Fruit fly (Drosophila melanogaster) whole organism, pupa: ENCODE measurements around the gene CG4768.

Experiments used
- CG12605 ChIP-seq: fragments of 200-800 bp; sonication (Bioruptor generic); IDR thresholded peaks from 2 replicates; pipeline ENCODE4 v1.3.6; 2022; ENCODE audit warnings: missing biosample characterization, missing genetic modification characterization
- CG13204 ChIP-seq: fragments of 200-800 bp; sonication (Bioruptor generic); optimal IDR thresholded peaks from 2 replicates; lab custom pipeline; 2018; ENCODE audit warnings: missing biosample characterization, mild to moderate bottlenecking, missing genetic modification characterization, moderate library complexity
- CG14655 ChIP-seq: fragments of 200-800 bp; sonication (Bioruptor generic); optimal IDR thresholded peaks from 3 replicates; lab custom pipeline; 2017; ENCODE audit warnings: mild to moderate bottlenecking, missing biosample characterization, missing genetic modification reagents, missing genetic modification characterization
- CG17806 ChIP-seq: fragments of 200-800 bp; sonication (Bioruptor generic); optimal IDR thresholded peaks from 2 replicates; lab custom pipeline; 2018; ENCODE audit warnings: missing biosample characterization, mild to moderate bottlenecking, missing genetic modification characterization, moderate library complexity
- CG8159 ChIP-seq: fragments of 200-800 bp; sonication (Bioruptor generic); optimal IDR thresholded peaks from 3 replicates; lab custom pipeline; 2018; ENCODE audit warnings: missing biosample characterization, mild to moderate bottlenecking, missing genetic modification characterization, moderate library complexity
- CG9948 ChIP-seq: fragments of 200-800 bp; sonication (Bioruptor generic); optimal IDR thresholded peaks from 2 replicates; lab custom pipeline; 2018; ENCODE audit warnings: missing biosample characterization, mild to moderate bottlenecking, missing genetic modification characterization, moderate library complexity
- D1 ChIP-seq: fragments of 200-800 bp; sonication (Bioruptor generic); optimal IDR thresholded peaks from 2 replicates; lab custom pipeline; 2018; ENCODE audit warnings: missing biosample characterization, mild to moderate bottlenecking, missing genetic modification characterization, moderate library complexity
- EcR ChIP-seq: fragments of 200-800 bp; sonication (Bioruptor generic); optimal IDR thresholded peaks from 3 replicates; lab custom pipeline; 2019; ENCODE audit warnings: missing biosample characterization, missing genetic modification characterization, mild to moderate bottlenecking, moderate library complexity, missing genetic modification reagents
- rn ChIP-seq: fragments of 200-800 bp; sonication (Bioruptor generic); IDR thresholded peaks from 2 replicates; pipeline ENCODE4 v1.3.6; 2022; ENCODE audit warnings: missing biosample characterization, missing genetic modification characterization

dm6 chrX:16829439-16830028 is 37.6 kb downstream of the CG4768 start:
- TF ChIP-seq CG8159 (tag; lab: Kevin White, UChicago) (peak; percentile 51), CG13204 (no peak), EcR (no peak), rn (GFP tag; lab: Robert Waterston, UW) (no peak), CG9948 (tag; lab: Kevin White, UChicago) (peak; percentile 46), CG17806 (tag; lab: Kevin White, UChicago) (peak; percentile 48), CG14655 (peak; percentile 20), CG12605 (no peak), D1 (tag; lab: Kevin White, UChicago) (no peak)
